Fruit fly (Drosophila melanogaster): Measurements from ENCODE around the gene Ns3.

Ns3 gene

DNA sequence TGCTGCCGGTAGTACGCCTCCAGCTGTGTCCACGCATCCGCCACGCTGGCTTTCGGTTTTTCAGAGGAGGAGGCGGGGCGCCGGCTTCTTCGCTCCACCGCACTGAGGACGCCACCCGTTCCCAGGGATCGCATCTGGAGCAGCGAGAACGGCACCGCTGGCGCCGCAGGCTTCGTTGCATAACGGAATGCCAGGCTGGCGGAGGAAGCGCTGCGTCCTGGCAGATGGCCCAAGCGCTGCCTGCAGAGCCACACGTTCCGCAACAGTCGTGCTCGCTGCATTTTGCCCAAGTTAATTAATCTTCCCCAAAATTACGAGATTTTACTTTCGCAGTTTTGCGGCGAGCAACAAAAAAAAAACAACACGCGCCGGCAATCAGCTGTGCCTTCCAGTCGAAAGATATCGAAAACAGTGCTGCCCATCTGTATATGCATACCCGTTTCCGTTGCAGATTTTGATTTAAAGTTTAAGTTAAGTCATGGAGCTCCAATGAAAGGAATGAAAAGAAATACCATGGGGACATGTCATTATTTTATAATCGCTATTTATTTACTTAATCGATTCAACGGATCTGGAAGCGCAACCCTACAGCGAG lies 3.6 kb downstream of the Ns3 start, which contains the start of gene Lrpprc2 (continued):
- TF ChIP-seq pita (GFP tag; optimal IDR thresholded peaks at IDR 0.05) (no peak), ro (GFP tag; IDR thresholded peaks at IDR 0.05) (no peak), Sin3A (optimal IDR thresholded peaks at IDR 0.05) (no peak), Bteb2 (GFP tag; optimal IDR thresholded peaks at IDR 0.05) (no peak), Dref (GFP tag; IDR thresholded peaks at IDR 0.05) (peak; percentile 63), slbo (GFP tag; IDR thresholded peaks at IDR 0.05) (no peak), h (optimal IDR thresholded peaks at IDR 0.05) (no peak), CG13775 (GFP tag; optimal IDR thresholded peaks at IDR 0.05) (no peak), crp (GFP tag; optimal IDR thresholded peaks at IDR 0.05) (peak; percentile 4 to 90), CG8089 (GFP tag; optimal IDR thresholded peaks at IDR 0.05) (no peak), exex (tag; optimal IDR thresholded peaks at IDR 0.05) (no peak), CG2116 (GFP tag; optimal IDR thresholded peaks at IDR 0.05) (peak; percentile 62), E2f2 (GFP tag; IDR thresholded peaks at IDR 0.05) (peak; percentile 72), CG10979 (tag; optimal IDR thresholded peaks at IDR 0.05) (no peak), unc-4 (GFP tag; IDR thresholded peaks at IDR 0.05; ENCODE audit: partially characterized antibody) (peak; percentile 35; the same call in 1 of the 2 replicates), phol (tag; optimal IDR thresholded peaks at IDR 0.05) (peak; percentile 12), Scr (GFP tag; IDR thresholded peaks at IDR 0.05; ENCODE audit: partially characterized antibody) (0 out of 2 replicates have a peak, but pooled peaks have one; percentile 16), Atf-2 (GFP tag; optimal IDR thresholded peaks at IDR 0.05) (no peak)

DNA sequence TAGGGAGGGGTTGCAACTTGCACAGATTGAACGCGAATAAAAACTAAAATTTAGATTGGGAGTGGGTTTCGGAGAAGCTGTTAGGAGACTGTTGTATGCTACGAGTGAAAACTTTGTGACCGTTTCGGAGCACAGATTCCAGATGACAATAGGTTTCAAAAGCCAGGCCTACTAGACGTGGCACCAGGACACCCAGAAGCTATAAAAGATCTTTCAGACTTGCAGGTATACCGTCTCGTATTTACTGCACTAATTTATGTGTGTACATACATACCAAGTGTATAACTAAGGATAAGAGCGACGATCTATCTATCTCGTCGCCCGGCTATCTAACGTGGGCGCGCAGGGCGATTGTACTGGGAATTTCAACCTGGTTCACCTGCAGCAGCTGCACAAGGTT lies 7.1 kb downstream of the Ns3 start, which contains the start of gene CG14785:
CG14785 (minus strand) TSS at position 101 of the 400 bp plus-strand sequence.
- TF ChIP-seq gcm2 (GFP tag; optimal IDR thresholded peaks at IDR 0.05) (no peak), CG9932 (GFP tag; IDR thresholded peaks at IDR 0.05) (no peak)

DNA sequence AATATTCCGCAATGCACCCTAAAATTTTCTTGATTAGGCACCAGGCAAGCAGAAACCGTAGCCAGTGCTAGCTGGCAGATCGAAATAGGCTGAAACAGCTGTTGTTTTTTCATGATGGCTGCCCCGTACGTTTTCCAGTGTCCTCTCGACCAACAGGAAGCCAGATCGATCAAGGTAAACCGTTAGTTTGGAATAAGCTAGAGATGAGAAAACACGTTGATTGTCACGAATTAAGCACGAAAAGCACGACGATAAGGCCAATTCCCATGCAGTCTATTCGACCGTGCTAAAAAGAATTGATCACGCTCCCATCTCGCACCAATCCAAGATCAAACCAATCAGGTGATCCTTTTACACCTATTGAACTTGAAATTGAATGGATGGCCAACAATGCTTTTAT lies 9.2 kb downstream of the Ns3 start:
- TF ChIP-seq BEAF-32 (GFP tag; optimal IDR thresholded peaks at IDR 0.05) (peak; percentile 38), crp (GFP tag; optimal IDR thresholded peaks at IDR 0.05) (no peak), CoRest (tag; optimal IDR thresholded peaks at IDR 0.05) (no peak), CG31224 (GFP tag; IDR thresholded peaks at IDR 0.05) (peak; percentile 8; the same call in 1 of the 2 replicates), row (GFP tag; IDR thresholded peaks at IDR 0.05) (0 out of 3 replicates have a peak, but pooled peaks have one; percentile 19), sna (GFP tag; IDR thresholded peaks at IDR 0.05; ENCODE audit: partially characterized antibody) (0 out of 2 replicates have a peak, but pooled peaks have one; percentile 21), CG12299 (tag; optimal IDR thresholded peaks at IDR 0.05) (no peak), amos (GFP tag; IDR thresholded peaks at IDR 0.05; ENCODE audit: partially characterized antibody) (0 out of 2 replicates have a peak, but pooled peaks have one; percentile 25), Scr (GFP tag; IDR thresholded peaks at IDR 0.05; ENCODE audit: partially characterized antibody) (peak; percentile 34; the same call in 1 of the 2 replicates), cwo (GFP tag; optimal IDR thresholded peaks at IDR 0.05) (no peak), Hr39 (optimal IDR thresholded peaks at IDR 0.05) (no peak), Dll (GFP tag; IDR thresholded peaks at IDR 0.05; ENCODE audit: partially characterized antibody) (peak; percentile 53; the same call in 1 of the 4 replicates), B-H2 (GFP tag; optimal IDR thresholded peaks at IDR 0.05) (no peak), hbn (GFP tag; IDR thresholded peaks at IDR 0.05; ENCODE audit: partially characterized antibody) (no peak), CG2199 (GFP tag; IDR thresholded peaks at IDR 0.05) (no peak), Tbp (GFP tag; optimal IDR thresholded peaks at IDR 0.05) (no peak)

DNA sequence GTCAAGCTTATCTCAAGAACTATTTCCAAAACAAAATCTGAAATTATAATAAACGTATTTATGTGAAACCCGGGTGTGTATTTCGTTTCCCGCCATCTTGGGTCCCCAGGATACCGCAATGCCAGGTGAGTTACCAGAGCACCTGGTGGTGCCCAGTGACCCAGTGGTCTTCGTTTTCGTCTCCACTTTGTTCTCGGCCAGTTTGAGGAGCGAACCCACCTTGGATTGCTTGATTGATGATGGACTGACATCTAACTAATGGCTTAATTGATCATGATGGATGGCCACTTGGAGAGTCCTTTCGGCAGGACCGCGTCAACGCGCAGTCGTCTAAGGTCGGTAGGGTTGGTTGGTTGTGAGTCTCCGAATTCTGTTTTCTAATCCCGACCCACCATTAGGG lies 11.9 kb downstream of the Ns3 start, which contains the start of gene Gr2a:
Gr2a (plus strand) TSS at position 301 of the 400 bp plus-strand sequence.
- no peak for TF ChIP-seq chinmo (GFP tag; IDR thresholded peaks at IDR 0.05; ENCODE audit: partially characterized antibody)
- TF ChIP-seq MESR4 (GFP tag; optimal IDR thresholded peaks at IDR 0.05), result no peak
- no peak for TF ChIP-seq pb (GFP tag; optimal IDR thresholded peaks at IDR 0.05)
- TF ChIP-seq YL-1 (GFP tag; optimal IDR thresholded peaks at IDR 0.05), result no peak
- TF ChIP-seq CG7786 (GFP tag; optimal IDR thresholded peaks at IDR 0.05), result no peak
- TF ChIP-seq dm (GFP tag; optimal IDR thresholded peaks at IDR 0.05), result no peak
- no peak for TF ChIP-seq CG31365 (tag; optimal IDR thresholded peaks at IDR 0.05)
- TF ChIP-seq gro (GFP tag; optimal IDR thresholded peaks at IDR 0.05), result no peak
- no peak for TF ChIP-seq aop (GFP tag; IDR thresholded peaks at IDR 0.05)
- no peak for TF ChIP-seq D (optimal IDR thresholded peaks at IDR 0.05)
- TF ChIP-seq D (GFP tag; optimal IDR thresholded peaks at IDR 0.05), result no peak
- no peak for TF ChIP-seq Taf1 (GFP tag; IDR thresholded peaks at IDR 0.05)

Data from whole organism, embryonic.